Fruit fly (Drosophila melanogaster) whole organism, wandering third instar larva: ENCODE measurements around the gene CG43219.
A peak's percentile ranks its signal among the peaks of the same experiment; 100 is the strongest.

Source experiments
- Abd-B ChIP-seq: fragments of >200 bp; optimal IDR thresholded peaks from 2 replicates; lab custom pipeline; 2017; ENCODE audit warnings: missing biosample characterization, missing genetic modification characterization
- CG32264 ChIP-seq: fragments of 200-800 bp; sonication (Bioruptor generic); optimal IDR thresholded peaks from 2 replicates; lab custom pipeline; 2016; ENCODE audit warnings: missing biosample characterization, missing genetic modification characterization
- CG9705 ChIP-seq: fragments of 200-800 bp; sonication (Bioruptor generic); optimal IDR thresholded peaks from 2 replicates; lab custom pipeline; 2018; ENCODE audit warnings: missing biosample characterization, mild to moderate bottlenecking, missing genetic modification characterization
- CrebA ChIP-seq: fragments of 200-800 bp; sonication (Bioruptor generic); optimal IDR thresholded peaks from 2 replicates; lab custom pipeline; 2016; ENCODE audit warnings: missing biosample characterization, mild to moderate bottlenecking, missing genetic modification characterization, borderline replicate concordance
- Dfd ChIP-seq: fragments of >200 bp; optimal IDR thresholded peaks from 2 replicates; lab custom pipeline; 2017; ENCODE audit warnings: missing biosample characterization, missing genetic modification characterization
- Dif ChIP-seq: fragments of 200-275, 200-300 bp; sonication (Bioruptor generic); optimal IDR thresholded peaks from 2 replicates; lab custom pipeline; 2018; ENCODE audit warnings: missing biosample characterization, missing genetic modification characterization; ENCODE audit not compliant: partially characterized antibody
- GATAd ChIP-seq: sonication (Bioruptor generic); optimal IDR thresholded peaks from 2 replicates; lab custom pipeline; 2016; ENCODE audit warnings: missing biosample characterization, missing genetic modification characterization
- HLH106 ChIP-seq: fragments of 200-800 bp; optimal IDR thresholded peaks from 3 replicates; lab custom pipeline; 2019; ENCODE audit warnings: missing biosample characterization, mild to moderate bottlenecking, missing genetic modification characterization, moderate library complexity
- Hnf4 ChIP-seq: fragments of 200-800 bp; sonication (Bioruptor generic); optimal IDR thresholded peaks from 2 replicates; lab custom pipeline; 2016; ENCODE audit warnings: missing biosample characterization, mild to moderate bottlenecking, missing genetic modification characterization
- Hr78 ChIP-seq: fragments of >200 bp; optimal IDR thresholded peaks from 2 replicates; lab custom pipeline; 2017; ENCODE audit warnings: missing biosample characterization, missing genetic modification characterization
- Hr83 ChIP-seq: fragments of 200-300 bp; sonication (Bioruptor generic); optimal IDR thresholded peaks from 2 replicates; lab custom pipeline; 2016; ENCODE audit warnings: missing biosample characterization, mild to moderate bottlenecking, missing genetic modification characterization, moderate library complexity; ENCODE audit not compliant: poor library complexity, severe bottlenecking
- Jra ChIP-seq: sonication (Bioruptor generic); optimal IDR thresholded peaks from 2 replicates; lab custom pipeline; 2016; ENCODE audit warnings: missing biosample characterization, missing genetic modification characterization
- Mio ChIP-seq: sonication (Bioruptor generic); optimal IDR thresholded peaks from 2 replicates; lab custom pipeline; 2016; ENCODE audit warnings: missing biosample characterization, missing genetic modification characterization
- Myc ChIP-seq: fragments of >200 bp; optimal IDR thresholded peaks from 2 replicates; lab custom pipeline; 2017
- N ChIP-seq: fragments of >200 bp; optimal IDR thresholded peaks from 2 replicates; lab custom pipeline; 2018; ENCODE audit warnings: missing biosample characterization, missing external identifiers, missing genetic modification characterization
- OdsH ChIP-seq: fragments of 200-800 bp; sonication (Bioruptor generic); optimal IDR thresholded peaks from 2 replicates; lab custom pipeline; 2016; ENCODE audit warnings: missing biosample characterization, mild to moderate bottlenecking, missing genetic modification characterization
- Rel ChIP-seq, 2 experiments: fragments of 200-800 bp; sonication (Bioruptor generic) in 1 of 2; optimal IDR thresholded peaks; 2 replicates in 1 of 2; 3 replicates in 1 of 2; lab custom pipeline; 2016 to 2019; ENCODE audit warnings: mild to moderate bottlenecking in 2 of 2, missing biosample characterization in 2 of 2, missing genetic modification characterization in 2 of 2, moderate library complexity in 1 of 2
- Sp1 ChIP-seq: fragments of 200-800 bp; sonication (Bioruptor generic); optimal IDR thresholded peaks from 3 replicates; lab custom pipeline; 2019; ENCODE audit warnings: missing biosample characterization, mild to moderate bottlenecking, missing genetic modification characterization, moderate library complexity
- Vsx2 ChIP-seq: fragments of 200-300, 225-300 bp; sonication (Bioruptor generic); optimal IDR thresholded peaks from 2 replicates; lab custom pipeline; 2018; ENCODE audit warnings: missing biosample characterization, missing genetic modification characterization; ENCODE audit not compliant: partially characterized antibody
- br ChIP-seq: fragments of 200-800 bp; sonication (Bioruptor generic); optimal IDR thresholded peaks from 2 replicates; lab custom pipeline; 2016; ENCODE audit warnings: missing biosample characterization, missing genetic modification characterization
- brk ChIP-seq: fragments of 200-800 bp; sonication (Bioruptor generic); optimal IDR thresholded peaks from 2 replicates; lab custom pipeline; 2016; ENCODE audit warnings: missing biosample characterization, mild to moderate bottlenecking, missing genetic modification characterization
- dl ChIP-seq, 2 experiments: fragments of 175-275, 200-275 bp in 1 of 2; fragments of 200-275 bp in 1 of 2; sonication (Bioruptor generic); optimal IDR thresholded peaks; lab custom pipeline; 2018; ENCODE audit warnings: mild to moderate bottlenecking in 2 of 2, missing biosample characterization in 2 of 2, missing genetic modification characterization in 2 of 2, moderate library complexity in 2 of 2; ENCODE audit not compliant: partially characterized antibody in 2 of 2, insufficient read depth in 1 of 2
- dmrt93B ChIP-seq: fragments of 200-800 bp; sonication (Bioruptor generic); optimal IDR thresholded peaks from 2 replicates; lab custom pipeline; 2018; ENCODE audit warnings: missing biosample characterization, mild to moderate bottlenecking, missing genetic modification characterization
- dsf ChIP-seq: sonication (Bioruptor generic); optimal IDR thresholded peaks from 2 replicates; lab custom pipeline; 2016; ENCODE audit warnings: missing biosample characterization, missing genetic modification characterization, borderline replicate concordance
- ey ChIP-seq: fragments of 200-800 bp; sonication (Bioruptor generic); optimal IDR thresholded peaks from 2 replicates; lab custom pipeline; 2016; ENCODE audit warnings: missing biosample characterization, missing genetic modification characterization
- foxo ChIP-seq, 2 experiments: fragments of 200-800 bp; sonication (Bioruptor generic); optimal IDR thresholded peaks; 2 replicates in 1 of 2; 3 replicates in 1 of 2; lab custom pipeline; 2016 to 2017; ENCODE audit warnings: missing biosample characterization in 2 of 2, missing genetic modification characterization in 2 of 2
- fru ChIP-seq: fragments of 200-800 bp; sonication (Bioruptor generic); optimal IDR thresholded peaks from 3 replicates; lab custom pipeline; 2016; ENCODE audit warnings: missing biosample characterization, mild to moderate bottlenecking, missing genetic modification characterization
- h ChIP-seq: fragments of 200-800 bp; sonication (Bioruptor generic); optimal IDR thresholded peaks from 3 replicates; lab custom pipeline; 2016; ENCODE audit warnings: missing biosample characterization, mild to moderate bottlenecking, missing genetic modification characterization
- jim ChIP-seq: fragments of 175-275, 200-325 bp; sonication (Bioruptor generic); optimal IDR thresholded peaks from 2 replicates; lab custom pipeline; 2016; ENCODE audit warnings: missing biosample characterization, mild to moderate bottlenecking, missing genetic modification characterization
- lola ChIP-seq: fragments of >200 bp; optimal IDR thresholded peaks from 2 replicates; lab custom pipeline; 2017; ENCODE audit warnings: missing biosample characterization, missing genetic modification characterization
- pan ChIP-seq: fragments of >200 bp; optimal IDR thresholded peaks from 2 replicates; lab custom pipeline; 2017
- psq ChIP-seq: fragments of 200-800 bp; sonication (Bioruptor generic); optimal IDR thresholded peaks from 3 replicates; lab custom pipeline; 2017; ENCODE audit warnings: missing biosample characterization, mild to moderate bottlenecking, missing genetic modification characterization, moderate library complexity
- rgr ChIP-seq: fragments of 200-800 bp; sonication (Bioruptor generic); optimal IDR thresholded peaks from 3 replicates; lab custom pipeline; 2016; ENCODE audit warnings: missing biosample characterization, mild to moderate bottlenecking, missing genetic modification characterization
- sage ChIP-seq: fragments of 200-800 bp; sonication (Bioruptor generic); optimal IDR thresholded peaks from 2 replicates; lab custom pipeline; 2016; ENCODE audit warnings: missing biosample characterization, mild to moderate bottlenecking, missing genetic modification characterization
- sv ChIP-seq: fragments of 200-800 bp; sonication (Bioruptor generic); optimal IDR thresholded peaks from 3 replicates; lab custom pipeline; 2016; ENCODE audit warnings: missing biosample characterization, missing genetic modification characterization
- tai ChIP-seq: sonication (Bioruptor generic); optimal IDR thresholded peaks from 2 replicates; lab custom pipeline; 2016; ENCODE audit warnings: missing biosample characterization, missing genetic modification characterization
- usp ChIP-seq: fragments of >200 bp; optimal IDR thresholded peaks from 2 replicates; lab custom pipeline; 2017; ENCODE audit warnings: missing biosample characterization, missing genetic modification characterization
- woc ChIP-seq: sonication (Bioruptor generic); optimal IDR thresholded peaks from 2 replicates; lab custom pipeline; 2016; ENCODE audit warnings: missing biosample characterization, mild to moderate bottlenecking, missing genetic modification characterization

Gene CG43219

DNA sequence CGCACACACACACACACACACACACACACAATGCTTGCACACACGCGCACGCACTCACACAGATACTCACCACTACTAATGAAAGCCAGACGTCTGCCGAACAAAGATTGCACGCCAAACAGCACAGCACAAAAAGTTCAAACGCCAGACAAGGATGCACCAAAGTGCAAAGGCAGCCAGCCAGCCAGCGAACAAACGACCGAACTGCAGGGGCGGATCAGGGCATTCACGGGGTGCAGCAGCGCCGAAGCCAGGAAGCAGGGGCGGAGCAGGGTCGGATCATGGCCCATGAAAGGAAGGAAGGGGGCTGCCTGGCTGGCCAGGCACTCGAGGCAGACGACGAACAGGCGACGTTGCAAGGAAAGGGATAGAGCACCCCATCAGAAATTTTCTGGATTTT is 32.3 kb downstream of the CG43219 start (continued):
- TF ChIP-seq sage (GFP tag; lab: Kevin White, UChicago) (no peak), psq (peak; percentile 12), br (GFP tag; lab: Kevin White, UChicago) (peak; percentile 57), dmrt93B (GFP tag; lab: Kevin White, UChicago) (no peak), rgr (no peak), GATAd (no peak), CG9705 (GFP tag; lab: Kevin White, UChicago) (peak; percentile 10), Jra (GFP tag; lab: Kevin White, UChicago) (no peak), dl (GFP tag; optimal IDR thresholded peaks at IDR 0.05; lab: Kevin White, UChicago; ENCODE audit: insufficient read depth in 1 of 2, partially characterized antibody in 2 of 2) (peak in 1 of 2 experiments; percentile 43)

dm6 chr3L:21252932-21253760 is 32.9 kb downstream of the CG43219 start:
- TF ChIP-seq pan (lab: Kevin White, UChicago): no peak
- TF ChIP-seq woc (GFP tag; lab: Kevin White, UChicago): peak; percentile 48
- TF ChIP-seq brk (GFP tag; lab: Kevin White, UChicago): no peak
- TF ChIP-seq dl (GFP tag; optimal IDR thresholded peaks at IDR 0.05; lab: Kevin White, UChicago; ENCODE audit: insufficient read depth in 1 of 2, partially characterized antibody in 2 of 2): peak in 1 of 2 experiments; percentile 59
- no peak for TF ChIP-seq tai (GFP tag; lab: Kevin White, UChicago)
- peak; percentile 31 for TF ChIP-seq h (GFP tag; lab: Kevin White, UChicago)
- no peak for TF ChIP-seq usp (GFP tag; lab: Kevin White, UChicago)
- TF ChIP-seq GATAd: no peak
- TF ChIP-seq CG9705 (GFP tag; lab: Kevin White, UChicago): no peak
- TF ChIP-seq CG32264: no peak
- TF ChIP-seq Hr78: no peak
- TF ChIP-seq Sp1 (GFP tag; lab: Kevin White, UChicago): peak; percentile 36
- TF ChIP-seq rgr: no peak
- no peak for TF ChIP-seq dsf (GFP tag; lab: Kevin White, UChicago)
- no peak for TF ChIP-seq ey (GFP tag; lab: Kevin White, UChicago)
- TF ChIP-seq br (GFP tag; lab: Kevin White, UChicago): no peak
- TF ChIP-seq Vsx2 (GFP tag; lab: Kevin White, UChicago): peak; percentile 12
- no peak for TF ChIP-seq sv (GFP tag; lab: Kevin White, UChicago)
- no peak for TF ChIP-seq Dfd
- TF ChIP-seq lola (GFP tag; lab: Kevin White, UChicago): no peak
- no peak for TF ChIP-seq Mio
- TF ChIP-seq foxo (GFP tag; optimal IDR thresholded peaks at IDR 0.05; lab: Kevin White, UChicago): peak in 1 of 2 experiments; percentile 42
- no peak for TF ChIP-seq sage (GFP tag; lab: Kevin White, UChicago)
- no peak for TF ChIP-seq Myc (lab: Kevin White, UChicago)
- TF ChIP-seq N: no peak
- TF ChIP-seq fru (GFP tag; lab: Kevin White, UChicago): no peak
- TF ChIP-seq Dif (GFP tag; lab: Kevin White, UChicago): peak; percentile 2
- TF ChIP-seq CrebA (GFP tag; lab: Kevin White, UChicago): no peak
- TF ChIP-seq Rel (GFP tag; optimal IDR thresholded peaks at IDR 0.05; lab: Kevin White, UChicago): no peak
- peak; percentile 87 for TF ChIP-seq Rel (tag; optimal IDR thresholded peaks at IDR 0.05; lab: Kevin White, UChicago)
- peak; percentile 10 for TF ChIP-seq OdsH (GFP tag; lab: Kevin White, UChicago)
- TF ChIP-seq Hnf4: no peak
- TF ChIP-seq Abd-B: no peak
- peak; percentile 43 for TF ChIP-seq HLH106 (tag; lab: Kevin White, UChicago)
- no peak for TF ChIP-seq dmrt93B (GFP tag; lab: Kevin White, UChicago)
- TF ChIP-seq jim (GFP tag; lab: Kevin White, UChicago): no peak
- TF ChIP-seq psq: no peak
- no peak for TF ChIP-seq Jra (GFP tag; lab: Kevin White, UChicago)
- no peak for TF ChIP-seq Hr83 (GFP tag; lab: Kevin White, UChicago)
